Fruit fly (Drosophila melanogaster): Measurements from ENCODE around the gene Ptpa.

The Ptpa gene

DNA sequence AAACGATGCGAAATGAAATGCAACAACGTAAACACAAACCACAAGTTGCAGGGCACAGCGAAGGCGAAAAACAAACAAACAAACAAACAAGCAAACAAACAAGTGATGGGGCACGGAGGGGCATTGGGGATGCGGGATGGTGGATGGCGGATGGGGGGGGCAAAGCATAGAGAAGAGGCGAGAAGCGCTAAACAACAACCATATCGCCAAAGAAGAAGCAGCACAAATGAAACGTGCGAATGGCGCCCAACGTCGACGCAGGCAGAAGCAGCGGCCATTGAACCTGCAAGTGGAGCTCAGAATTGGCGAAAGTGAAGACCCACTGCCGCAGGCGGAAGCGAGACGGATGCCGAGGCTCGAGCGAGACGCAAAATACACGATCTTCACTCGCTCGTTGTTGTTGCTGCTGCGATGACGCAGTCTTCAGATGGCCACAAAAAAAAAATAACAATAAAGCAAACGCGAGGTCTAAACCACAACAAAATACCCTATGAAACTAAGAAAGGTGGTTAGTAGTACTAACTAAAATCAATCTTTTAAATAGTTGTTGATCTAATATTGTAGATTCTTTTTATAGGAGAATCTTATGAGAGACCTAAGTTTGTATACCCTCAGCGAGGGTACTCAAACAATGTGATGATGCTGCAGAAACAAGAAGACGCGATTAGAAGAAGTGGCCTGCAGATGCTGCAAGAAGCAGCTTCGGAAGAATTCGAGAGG lies 30.9 kb upstream of the Ptpa start (continued):
- 0 out of 2 replicates have a peak, but pooled peaks have one; percentile 19 for TF ChIP-seq tna (GFP tag; IDR thresholded peaks at IDR 0.05; ENCODE audit: partially characterized antibody)
- no peak for TF ChIP-seq pb (GFP tag; optimal IDR thresholded peaks at IDR 0.05)
- no peak for TF ChIP-seq exex (tag; optimal IDR thresholded peaks at IDR 0.05)
- no peak for TF ChIP-seq Lhr (GFP tag; optimal IDR thresholded peaks at IDR 0.05)
- no peak for TF ChIP-seq YL-1 (GFP tag; optimal IDR thresholded peaks at IDR 0.05)
- 0 out of 3 replicates have a peak, but pooled peaks have one; percentile 5 for TF ChIP-seq CG11456 (GFP tag; IDR thresholded peaks at IDR 0.05)
- peak; percentile 52 for TF ChIP-seq cwo (GFP tag; optimal IDR thresholded peaks at IDR 0.05)
- TF ChIP-seq MESR4 (GFP tag; optimal IDR thresholded peaks at IDR 0.05): no peak
- TF ChIP-seq al (GFP tag; IDR thresholded peaks at IDR 0.05): no peak
- TF ChIP-seq ATbp (GFP tag; optimal IDR thresholded peaks at IDR 0.05): peak; percentile 66
- TF ChIP-seq CG18262 (tag; optimal IDR thresholded peaks at IDR 0.05): peak; percentile 1
- TF ChIP-seq CG9817 (tag; optimal IDR thresholded peaks at IDR 0.05): no peak
- no peak for TF ChIP-seq BtbVII (GFP tag; optimal IDR thresholded peaks at IDR 0.05)
- TF ChIP-seq Spps (tag; optimal IDR thresholded peaks at IDR 0.05): no peak
- TF ChIP-seq lov (optimal IDR thresholded peaks at IDR 0.05): no peak
- no peak for TF ChIP-seq lov (GFP tag; IDR thresholded peaks at IDR 0.05)
- no peak for TF ChIP-seq gce (GFP tag; IDR thresholded peaks at IDR 0.05)
- peak; percentile 3 for TF ChIP-seq kni (GFP tag; optimal IDR thresholded peaks at IDR 0.05)
- TF ChIP-seq CG7357 (GFP tag; IDR thresholded peaks at IDR 0.05): no peak
- peak; percentile 14 for TF ChIP-seq az2 (GFP tag; optimal IDR thresholded peaks at IDR 0.05)
- peak; percentile 27; the same call in 1 of the 2 replicates for TF ChIP-seq CG32772 (GFP tag; IDR thresholded peaks at IDR 0.05)
- TF ChIP-seq so (GFP tag; IDR thresholded peaks at IDR 0.05): 0 out of 3 replicates have a peak, but pooled peaks have one; percentile 41
- no peak for TF ChIP-seq prd (optimal IDR thresholded peaks at IDR 0.05)
- peak; percentile 42; the same call in 1 of the 3 replicates for TF ChIP-seq prd (GFP tag; IDR thresholded peaks at IDR 0.05)
- TF ChIP-seq aop (GFP tag; IDR thresholded peaks at IDR 0.05): no peak
- peak; percentile 8 for TF ChIP-seq nom (GFP tag; optimal IDR thresholded peaks at IDR 0.05)
- no peak for TF ChIP-seq CG14710 (tag; optimal IDR thresholded peaks at IDR 0.05)
- no peak for TF ChIP-seq inv (GFP tag; IDR thresholded peaks at IDR 0.05; ENCODE audit: partially characterized antibody)
- no peak for TF ChIP-seq eve (GFP tag; optimal IDR thresholded peaks at IDR 0.05)
- no peak for TF ChIP-seq CG6254 (GFP tag; optimal IDR thresholded peaks at IDR 0.05)
- no peak for TF ChIP-seq CG30020 (tag; optimal IDR thresholded peaks at IDR 0.05)
- peak; percentile 12 for TF ChIP-seq Asciz (GFP tag; optimal IDR thresholded peaks at IDR 0.05)
- TF ChIP-seq D19A (tag; optimal IDR thresholded peaks at IDR 0.05): peak; percentile 69
- peak; percentile 74 for TF ChIP-seq Adf1 (GFP tag; IDR thresholded peaks at IDR 0.05)
- no peak for TF ChIP-seq en (GFP tag; optimal IDR thresholded peaks at IDR 0.05)
- no peak for TF ChIP-seq Dfd (GFP tag; optimal IDR thresholded peaks at IDR 0.05)
- no peak for TF ChIP-seq run (tag; optimal IDR thresholded peaks at IDR 0.05)
- TF ChIP-seq dpn (GFP tag; optimal IDR thresholded peaks at IDR 0.05): peak in 1 of 2 experiments; percentile 13
- no peak for TF ChIP-seq tll (GFP tag; optimal IDR thresholded peaks at IDR 0.05)
- TF ChIP-seq row (GFP tag; IDR thresholded peaks at IDR 0.05): no peak
- TF ChIP-seq lab (GFP tag; optimal IDR thresholded peaks at IDR 0.05): no peak
- TF ChIP-seq lola (GFP tag; optimal IDR thresholded peaks at IDR 0.05): peak in 1 of 3 experiments; percentile 14
- TF ChIP-seq ssp (GFP tag; IDR thresholded peaks at IDR 0.05): no peak
- TF ChIP-seq Nf-YB (GFP tag; optimal IDR thresholded peaks at IDR 0.05): no peak
- TF ChIP-seq CG6689 (GFP tag; IDR thresholded peaks at IDR 0.05): 0 out of 2 replicates have a peak, but pooled peaks have one; percentile 21
- peak; percentile 5 for TF ChIP-seq CG18599 (GFP tag; optimal IDR thresholded peaks at IDR 0.05)
- no peak for TF ChIP-seq ato (GFP tag; IDR thresholded peaks at IDR 0.05; ENCODE audit: partially characterized antibody)
- no peak for TF ChIP-seq Gug (GFP tag; IDR thresholded peaks at IDR 0.05)
